Worm (Caenorhabditis elegans) whole organism, early embryonic: ENCODE data around the gene K01G12.3.

Source experiments
- F13C5.2 ChIP-seq: sonication (generic microtip); optimal IDR thresholded peaks from 2 replicates; lab custom pipeline; 2017; ENCODE audit warnings: mild to moderate bottlenecking, missing genetic modification characterization, inconsistent platforms, missing compliant biosample characterization
- ama-1 ChIP-seq: fragments of 150-350 bp; optimal IDR thresholded peaks from 2 replicates; lab custom pipeline; 2014
- ceh-13 ChIP-seq: fragments of 200-800 bp; sonication (Bioruptor generic); optimal IDR thresholded peaks from 2 replicates; lab custom pipeline; 2018; ENCODE audit warnings: mild to moderate bottlenecking, missing genetic modification characterization, missing compliant biosample characterization
- ceh-36 ChIP-seq: sonication (generic microtip); optimal IDR thresholded peaks from 2 replicates; lab custom pipeline; 2016; ENCODE audit warnings: missing genetic modification characterization, inconsistent platforms, missing compliant biosample characterization
- flt-1 ChIP-seq: fragments of 200-800 bp; sonication (Bioruptor generic); IDR thresholded peaks from 2 replicates; pipeline ENCODE4 v1.3.6; 2022; ENCODE audit warnings: missing genetic modification characterization, missing compliant biosample characterization
- hmbx-1 ChIP-seq: sonication (generic microtip); optimal IDR thresholded peaks from 2 replicates; lab custom pipeline; 2016; ENCODE audit warnings: mild to moderate bottlenecking, missing genetic modification characterization, missing compliant biosample characterization
- hmg-4 ChIP-seq: fragments of 200-800 bp; sonication (Bioruptor generic); optimal IDR thresholded peaks from 2 replicates; lab custom pipeline; 2018; ENCODE audit warnings: mild to moderate bottlenecking, missing genetic modification characterization, missing compliant biosample characterization
- pes-1 ChIP-seq: fragments of 200-800 bp; sonication (Bioruptor generic); IDR thresholded peaks from 2 replicates; pipeline ENCODE4 v1.3.6; 2022; ENCODE audit warnings: missing genetic modification reagents, missing genetic modification characterization, missing compliant biosample characterization
- scrt-1 ChIP-seq: fragments of 200-800 bp; sonication (Bioruptor generic); IDR thresholded peaks from 2 replicates; pipeline ENCODE4 v1.3.6; 2022; ENCODE audit warnings: missing genetic modification characterization, missing compliant biosample characterization
- tbx-37 ChIP-seq: fragments of 200-800 bp; sonication (Bioruptor generic); conservative IDR thresholded peaks from 2 replicates; pipeline ENCODE4 v1.3.6; 2022; ENCODE audit warnings: missing genetic modification reagents, missing genetic modification characterization, missing compliant biosample characterization

DNA sequence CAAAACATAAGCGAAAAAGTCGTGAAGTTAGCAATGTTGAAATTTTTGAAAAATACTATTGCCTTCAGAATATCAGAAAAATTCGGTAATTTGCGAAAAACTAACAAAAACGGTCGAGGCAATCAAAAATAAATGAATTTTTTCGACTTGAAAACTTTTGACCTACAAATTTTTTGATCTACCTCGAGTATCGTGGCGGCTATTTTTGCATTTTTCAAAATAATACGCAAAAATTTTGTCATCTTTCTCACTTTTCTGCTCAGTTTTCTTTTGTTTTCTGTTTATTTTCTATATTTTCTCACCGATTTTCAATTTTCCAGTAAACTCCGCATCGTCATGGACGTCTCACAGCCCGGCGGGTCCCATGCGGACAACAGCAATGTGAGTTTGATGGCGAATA lies 22.5 kb downstream of the K01G12.3 start:
- TF ChIP-seq ama-1 (no peak), F13C5.2 (tag; lab: Kevin White, UChicago) (no peak), scrt-1 (GFP tag; lab: Robert Waterston, UW) (no peak), flt-1 (GFP tag; lab: Robert Waterston, UW) (no peak), tbx-37 (GFP tag; lab: Robert Waterston, UW) (no peak), hmbx-1 (tag; lab: Kevin White, UChicago) (no peak), ceh-36 (no peak), hmg-4 (GFP tag; lab: Kevin White, UChicago) (no peak), pes-1 (GFP tag; lab: Robert Waterston, UW) (no peak), ceh-13 (GFP tag; lab: Kevin White, UChicago) (no peak)
